Worm (Caenorhabditis elegans): Measurements from ENCODE around the gene ZK856.5.

ZK856.5 gene

ce11 chrV:10225610-10226009 is 35.7 kb upstream of the ZK856.5 start, which contains the start of gene daf-36:
daf-36 (minus strand) TSS chrV:10225710.
- no peak for TF ChIP-seq ahr-1 (tag; optimal IDR thresholded peaks at IDR 0.05)
- no peak for TF ChIP-seq pag-3 (tag; optimal IDR thresholded peaks at IDR 0.05; ENCODE audit: borderline replicate concordance)

- TF ChIP-seq hlh-13 (GFP tag; optimal IDR thresholded peaks at IDR 0.05), result no peak
- TF ChIP-seq ama-1 (optimal IDR thresholded peaks at IDR 0.05), result no peak
- no peak for TF ChIP-seq tbx-2 (tag; optimal IDR thresholded peaks at IDR 0.05)
- no peak for TF ChIP-seq ref-2 (tag; optimal IDR thresholded peaks at IDR 0.05)
- TF ChIP-seq unc-86 (tag; optimal IDR thresholded peaks at IDR 0.05), result no peak
- TF ChIP-seq fkh-6 (tag; optimal IDR thresholded peaks at IDR 0.05), result no peak
- TF ChIP-seq ceh-2 (tag; optimal IDR thresholded peaks at IDR 0.05), result no peak
- no peak for TF ChIP-seq ahr-1 (tag; optimal IDR thresholded peaks at IDR 0.05)
- TF ChIP-seq ceh-34 (tag; optimal IDR thresholded peaks at IDR 0.05), result no peak
Measured at ce11 chrV:10224619-10225018, 34.7 kb upstream of the ZK856.5 start.

- TF ChIP-seq pros-1 (tag; optimal IDR thresholded peaks at IDR 0.05), result no peak
- TF ChIP-seq K09A11.1 (tag; optimal IDR thresholded peaks at IDR 0.05; ENCODE audit: insufficient read depth), result no peak
- TF ChIP-seq ets-4 (tag; optimal IDR thresholded peaks at IDR 0.05), result no peak
Measured at ce11 chrV:10222007-10222406, 32.1 kb upstream of the ZK856.5 start, which contains the start of gene C12D8.20. C12D8.20 (plus strand) TSS chrV:10222307.

- TF ChIP-seq ceh-30 (tag; optimal IDR thresholded peaks at IDR 0.05) (no peak), ceh-18 (tag; optimal IDR thresholded peaks at IDR 0.05) (no peak), pha-4 (tag; optimal IDR thresholded peaks at IDR 0.05) (no peak), ama-1 (optimal IDR thresholded peaks at IDR 0.05) (no peak), lim-6 (tag; optimal IDR thresholded peaks at IDR 0.05) (no peak), gmeb-2 (tag; optimal IDR thresholded peaks at IDR 0.05) (no peak), fax-1 (tag; optimal IDR thresholded peaks at IDR 0.05) (no peak), pax-1 (tag; optimal IDR thresholded peaks at IDR 0.05) (no peak), unc-42 (tag; optimal IDR thresholded peaks at IDR 0.05) (no peak), ttx-3 (tag; optimal IDR thresholded peaks at IDR 0.05) (no peak), fkh-6 (tag; optimal IDR thresholded peaks at IDR 0.05) (no peak), C08G9.2 (tag; optimal IDR thresholded peaks at IDR 0.05) (no peak), hlh-15 (tag; optimal IDR thresholded peaks at IDR 0.05) (no peak), K02D7.2 (tag; optimal IDR thresholded peaks at IDR 0.05) (no peak)
Measured at ce11 chrV:10221317-10221716, 31.4 kb upstream of the ZK856.5 start, which contains the start of the genes fipr-5 and fipr-9. fipr-5 (minus strand) TSS chrV:10221417. fipr-9 (plus strand) TSS chrV:10221662.

ce11 chrV:10220605-10221004 is 30.7 kb upstream of the ZK856.5 start, which contains the start of gene C12D8.13:
C12D8.13 (minus strand) TSS chrV:10220705.
- TF ChIP-seq ceh-48 (tag; optimal IDR thresholded peaks at IDR 0.05) (no peak), pag-3 (tag; optimal IDR thresholded peaks at IDR 0.05; ENCODE audit: borderline replicate concordance) (no peak), tbx-7 (tag; optimal IDR thresholded peaks at IDR 0.05) (no peak)

- TF ChIP-seq C38D4.7 (GFP tag; optimal IDR thresholded peaks at IDR 0.05), result no peak
- no peak for TF ChIP-seq ceh-6 (GFP tag; optimal IDR thresholded peaks at IDR 0.05)
- no peak for TF ChIP-seq nhr-232 (tag; optimal IDR thresholded peaks at IDR 0.05)
- no peak for TF ChIP-seq nfya-1 (tag; optimal IDR thresholded peaks at IDR 0.05)
Measured at ce11 chrV:10216724-10217123, 26.8 kb upstream of the ZK856.5 start, which contains the start of gene ZK856.14. ZK856.14 (plus strand) TSS chrV:10217024.

ce11 chrV:10212627-10213026 is 22.7 kb upstream of the ZK856.5 start, which contains the start of gene hpo-40:
hpo-40 (plus strand) TSS chrV:10212927.
- TF ChIP-seq pax-1 (tag; optimal IDR thresholded peaks at IDR 0.05), result no peak
- no peak for TF ChIP-seq ceh-14 (tag; optimal IDR thresholded peaks at IDR 0.05)
- no peak for TF ChIP-seq unc-3 (GFP tag; conservative IDR thresholded peaks at IDR 0.05)
- no peak for TF ChIP-seq unc-3 (tag; optimal IDR thresholded peaks at IDR 0.05)
- no peak for TF ChIP-seq pha-4 (tag; optimal IDR thresholded peaks at IDR 0.05)
- TF ChIP-seq unc-86 (tag; optimal IDR thresholded peaks at IDR 0.05), result no peak
- TF ChIP-seq ama-1 (optimal IDR thresholded peaks at IDR 0.05), result no peak
- no peak for TF ChIP-seq ttx-3 (tag; optimal IDR thresholded peaks at IDR 0.05)
- no peak for TF ChIP-seq F13H6.1 (tag; optimal IDR thresholded peaks at IDR 0.05)
- no peak for TF ChIP-seq ceh-45 (GFP tag; IDR thresholded peaks at IDR 0.05)
- no peak for TF ChIP-seq nhr-11 (tag; optimal IDR thresholded peaks at IDR 0.05)
- TF ChIP-seq ref-2 (tag; optimal IDR thresholded peaks at IDR 0.05), result no peak
- no peak for TF ChIP-seq sox-4 (tag; optimal IDR thresholded peaks at IDR 0.05)
- no peak for TF ChIP-seq syd-9 (tag; optimal IDR thresholded peaks at IDR 0.05)

Measured in whole organism, late embryonic.